Worm (Caenorhabditis elegans) whole organism, L3 larva: Measurements from ENCODE around the gene F26D2.16.

ENCODE experiments used
- ceh-16 ChIP-seq: sonication (generic microtip); optimal IDR thresholded peaks from 2 replicates; lab custom pipeline; 2017; ENCODE audit warnings: missing biosample characterization, missing genetic modification characterization
- elt-2 ChIP-seq: sonication (generic microtip); optimal IDR thresholded peaks from 2 replicates; lab custom pipeline; 2016; ENCODE audit warnings: missing genetic modification reagents, mild to moderate bottlenecking, missing genetic modification characterization, missing compliant biosample characterization
- pqm-1 ChIP-seq: fragments of 150-350 bp; optimal IDR thresholded peaks from 2 replicates; lab custom pipeline; 2017; ENCODE audit warnings: missing biosample characterization, missing genetic modification characterization, inconsistent platforms

DNA sequence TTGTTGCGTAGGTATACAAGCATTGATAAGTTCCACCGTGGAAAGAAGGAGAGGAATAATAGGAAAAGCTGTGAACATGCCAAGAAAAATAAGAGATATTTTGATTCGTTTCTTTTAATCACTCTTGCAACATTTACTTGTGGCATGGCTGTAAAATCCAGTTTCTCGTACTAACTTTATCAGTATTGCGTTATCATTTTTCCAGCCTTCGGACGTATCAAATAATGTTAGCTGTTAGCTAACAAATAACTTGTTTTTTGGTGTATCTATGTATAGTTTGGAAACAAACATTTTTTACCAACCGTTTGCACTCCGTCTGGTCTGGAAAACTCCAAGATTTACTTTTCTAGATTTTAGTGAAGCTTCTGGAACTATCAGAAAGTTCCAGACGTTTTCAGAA lies 13.8 kb upstream of the F26D2.16 start, which contains the start of gene clec-234:
- no peak for TF ChIP-seq elt-2 (tag; lab: Kevin White, UChicago)
- no peak for TF ChIP-seq pqm-1
- no peak for TF ChIP-seq ceh-16 (tag; lab: Kevin White, UChicago)
